Fruit fly (Drosophila melanogaster): ENCODE data around the gene CG10864.

DNA sequence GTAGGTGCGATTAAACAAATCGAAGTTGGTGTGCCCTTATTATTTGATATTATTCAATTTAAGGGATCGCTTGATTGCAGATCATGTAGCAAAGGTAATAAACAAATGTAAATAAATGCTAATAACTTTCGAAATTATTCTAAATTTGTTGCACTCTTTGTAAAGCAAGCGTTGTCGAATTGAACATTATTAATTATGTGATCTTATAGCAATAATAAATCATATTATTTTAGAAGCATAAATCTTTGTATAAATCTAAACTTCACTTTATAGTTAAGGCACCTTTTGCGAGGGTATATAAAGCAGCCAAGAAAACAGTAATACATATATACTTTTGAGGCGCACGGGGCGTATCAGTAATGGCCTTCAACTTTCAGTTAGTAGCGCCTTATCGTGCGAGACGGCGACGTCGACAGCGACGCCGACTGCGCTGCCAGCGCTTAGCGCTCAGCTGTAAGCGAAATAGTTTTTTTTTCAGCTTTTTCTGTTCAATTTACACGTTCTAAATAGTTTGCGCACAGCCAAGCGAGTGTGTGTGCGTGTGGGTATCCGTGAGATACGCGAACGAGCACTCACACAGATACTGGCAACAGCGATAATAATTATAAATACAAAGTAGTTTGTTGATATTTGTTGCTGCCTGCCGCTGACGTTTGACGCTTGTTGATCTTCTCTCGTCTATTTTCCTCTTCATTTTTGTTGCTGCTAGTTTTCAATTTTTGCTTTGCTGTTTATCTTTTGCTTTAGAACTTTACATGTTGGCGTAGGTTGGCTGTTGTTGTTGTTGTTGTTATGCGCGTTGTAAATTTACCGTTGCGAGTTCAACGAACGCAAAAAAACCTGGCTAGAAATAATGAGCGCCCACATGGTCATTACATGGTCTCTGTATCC lies 27.6 kb upstream of the CG10864 start:
- TF ChIP-seq Eip75B (GFP tag; optimal IDR thresholded peaks at IDR 0.05) (peak; percentile 14), lz (GFP tag; optimal IDR thresholded peaks at IDR 0.05) (no peak), Blimp-1 (GFP tag; optimal IDR thresholded peaks at IDR 0.05) (no peak)
